Worm (Caenorhabditis elegans): ENCODE measurements around the gene W04D12.1.

- no peak for TF ChIP-seq him-1 (tag; optimal IDR thresholded peaks at IDR 0.05)
- no peak for TF ChIP-seq dao-5 (tag; optimal IDR thresholded peaks at IDR 0.05)
Measured at ce11 chrIII:5839598-5839997, 2.9 kb downstream of the W04D12.1 start.

All from whole organism, L4/young adult.